Worm (Caenorhabditis elegans) whole organism, L4 larva: ENCODE data around the gene F59E12.15.
A peak's percentile ranks its signal among the peaks of the same experiment; 100 is the strongest.

Source experiments
- D1046.2 ChIP-seq: fragments of 200-800 bp; sonication (Bioruptor generic); IDR thresholded peaks from 2 replicates; pipeline ENCODE4 v1.3.6; 2022; ENCODE audit warnings: missing genetic modification characterization, missing compliant biosample characterization
- F26F4.8 ChIP-seq: fragments of 200-800 bp; sonication (Bioruptor generic); conservative IDR thresholded peaks from 2 replicates; pipeline ENCODE4 v1.3.6; 2022; ENCODE audit warnings: missing genetic modification characterization, missing compliant biosample characterization
- F37D6.2 ChIP-seq: sonication (generic microtip); optimal IDR thresholded peaks from 2 replicates; lab custom pipeline; 2016; ENCODE audit warnings: mild to moderate bottlenecking, missing genetic modification characterization, missing compliant biosample characterization
- F44E2.7 ChIP-seq: fragments of 200-800 bp; sonication (Bioruptor generic); IDR thresholded peaks from 2 replicates; pipeline ENCODE4 v2.1.2; 2022; ENCODE audit warnings: missing genetic modification characterization, missing compliant biosample characterization
- R02D3.7 ChIP-seq: fragments of 150-350 bp; sonication (generic microtip); optimal IDR thresholded peaks from 3 replicates; lab custom pipeline; 2014; ENCODE audit warnings: missing biosample characterization, missing genetic modification characterization
- T26A8.4 ChIP-seq: fragments of 200-800 bp; sonication (Bioruptor generic); IDR thresholded peaks from 2 replicates; pipeline ENCODE4 v1.3.6; 2022; ENCODE audit warnings: missing genetic modification characterization, missing compliant biosample characterization
- Y105C5A.15 ChIP-seq: fragments of 200-800 bp; sonication (Bioruptor generic); IDR thresholded peaks from 2 replicates; pipeline ENCODE4 v1.3.6; 2022; ENCODE audit warnings: missing genetic modification characterization, missing compliant biosample characterization
- Y5F2A.4 ChIP-seq: fragments of 200-800 bp; sonication (Bioruptor generic); optimal IDR thresholded peaks from 2 replicates; lab custom pipeline; 2018; ENCODE audit warnings: mild to moderate bottlenecking, missing genetic modification characterization, missing compliant biosample characterization
- ZK337.2 ChIP-seq: fragments of 200-800 bp; sonication (Bioruptor generic); IDR thresholded peaks from 2 replicates; pipeline ENCODE4 v1.3.6; 2022; ENCODE audit warnings: missing genetic modification reagents, missing genetic modification characterization, missing compliant biosample characterization
- aly-2 ChIP-seq: sonication (generic microtip); optimal IDR thresholded peaks from 2 replicates; lab custom pipeline; 2018; ENCODE audit warnings: missing biosample characterization, missing genetic modification characterization
- ama-1 ChIP-seq: fragments of 150-350 bp; optimal IDR thresholded peaks from 2 replicates; lab custom pipeline; 2014; ENCODE audit warnings: inconsistent platforms, mixed read lengths
- attf-4 ChIP-seq: sonication (generic microtip); optimal IDR thresholded peaks from 3 replicates; lab custom pipeline; 2017; ENCODE audit warnings: missing biosample characterization, missing genetic modification characterization
- ceh-20 ChIP-seq: fragments of 200-800 bp; sonication (Bioruptor generic); IDR thresholded peaks from 2 replicates; pipeline ENCODE4 v1.3.6; 2022; ENCODE audit warnings: missing genetic modification reagents, missing genetic modification characterization, missing compliant biosample characterization
- ceh-62 ChIP-seq: sonication (generic microtip); optimal IDR thresholded peaks from 2 replicates; lab custom pipeline; 2017; ENCODE audit warnings: missing biosample characterization, missing genetic modification characterization
- cey-2 ChIP-seq: sonication (generic microtip); optimal IDR thresholded peaks from 3 replicates; lab custom pipeline; 2017; ENCODE audit warnings: missing genetic modification characterization, mild to moderate bottlenecking, missing compliant biosample characterization, antibody characterized with exemption, borderline replicate concordance; ENCODE audit not compliant: insufficient read depth
- daf-12 ChIP-seq: fragments of 150-350 bp; optimal IDR thresholded peaks from 2 replicates; lab custom pipeline; 2014; ENCODE audit warnings: missing biosample characterization, missing genetic modification reagents, missing genetic modification characterization
- duxl-1 ChIP-seq: sonication (generic microtip); optimal IDR thresholded peaks from 2 replicates; lab custom pipeline; 2016; ENCODE audit warnings: mild to moderate bottlenecking, missing genetic modification characterization, moderate library complexity, missing compliant biosample characterization; ENCODE audit not compliant: poor library complexity
- egl-43 ChIP-seq: fragments of 200-800 bp; sonication (Bioruptor generic); IDR thresholded peaks from 2 replicates; pipeline ENCODE4 v1.3.6; 2022; ENCODE audit warnings: missing genetic modification reagents, missing genetic modification characterization, missing compliant biosample characterization
- fos-1 ChIP-seq: fragments of 150-350 bp; optimal IDR thresholded peaks from 2 replicates; lab custom pipeline; 2014; ENCODE audit warnings: missing biosample characterization, missing genetic modification characterization
- hif-1 ChIP-seq, 2 experiments: sonication (generic microtip); optimal IDR thresholded peaks; 2 replicates each; lab custom pipeline; 2016 to 2017; ENCODE audit warnings: missing compliant biosample characterization in 2 of 2, missing genetic modification characterization in 2 of 2, missing genetic modification reagents in 2 of 2, missing genotype in 2 of 2, mild to moderate bottlenecking in 1 of 2
- hlh-11 ChIP-seq: fragments of 200-800 bp; sonication (Bioruptor generic); optimal IDR thresholded peaks from 2 replicates; lab custom pipeline; 2018; ENCODE audit warnings: mild to moderate bottlenecking, missing genetic modification characterization, missing compliant biosample characterization
- lin-1 ChIP-seq: fragments of 200-800 bp; sonication (Bioruptor generic); IDR thresholded peaks from 2 replicates; pipeline ENCODE4 v1.3.6; 2022; ENCODE audit warnings: missing genetic modification reagents, missing genetic modification characterization, missing compliant biosample characterization
- lin-13 ChIP-seq: fragments of 150-350 bp; optimal IDR thresholded peaks from 2 replicates; lab custom pipeline; 2014; ENCODE audit warnings: missing biosample characterization, missing genetic modification reagents, missing genetic modification characterization
- lin-29 ChIP-seq: fragments of 200-800 bp; sonication (Bioruptor generic); IDR thresholded peaks from 2 replicates; pipeline ENCODE4 v1.3.6; 2022; ENCODE audit warnings: missing genetic modification reagents, missing genetic modification characterization, missing compliant biosample characterization
- lin-39 ChIP-seq: fragments of 150-350 bp; optimal IDR thresholded peaks from 2 replicates; lab custom pipeline; 2014; ENCODE audit warnings: missing biosample characterization, missing genetic modification reagents, missing genetic modification characterization
- lsy-2 ChIP-seq, 2 experiments: fragments of 150-350 bp in 1 of 2; sonication (generic microtip) in 1 of 2; optimal IDR thresholded peaks; 2 replicates each; lab custom pipeline; 2014 to 2017; ENCODE audit warnings: missing biosample characterization in 2 of 2, missing genetic modification characterization in 2 of 2
- madf-9 ChIP-seq: fragments of 200-800 bp; sonication (Bioruptor generic); conservative IDR thresholded peaks from 2 replicates; pipeline ENCODE4 v1.3.6; 2022; ENCODE audit warnings: missing genetic modification reagents, missing genetic modification characterization, missing compliant biosample characterization
- mep-1 ChIP-seq: fragments of 150-350 bp; sonication (generic microtip); optimal IDR thresholded peaks from 3 replicates; lab custom pipeline; 2014; ENCODE audit warnings: missing biosample characterization, missing genetic modification characterization
- mes-2 ChIP-seq: sonication (generic microtip); optimal IDR thresholded peaks from 2 replicates; lab custom pipeline; 2016; ENCODE audit warnings: missing genotype, mild to moderate bottlenecking, missing genetic modification characterization, missing compliant biosample characterization; ENCODE audit not compliant: poor library complexity, severe bottlenecking
- nhr-102 ChIP-seq: sonication (generic microtip); optimal IDR thresholded peaks from 2 replicates; lab custom pipeline; 2016; ENCODE audit warnings: mild to moderate bottlenecking, missing genetic modification characterization, moderate library complexity, missing compliant biosample characterization
- nhr-11 ChIP-seq: fragments of 150-350 bp; optimal IDR thresholded peaks from 2 replicates; lab custom pipeline; 2014; ENCODE audit warnings: missing biosample characterization, missing genetic modification characterization
- nhr-237 ChIP-seq: sonication (generic microtip); optimal IDR thresholded peaks from 2 replicates; lab custom pipeline; 2017; ENCODE audit warnings: missing biosample characterization, missing genetic modification characterization
- nhr-28 ChIP-seq: fragments of 150-350 bp; optimal IDR thresholded peaks from 2 replicates; lab custom pipeline; 2014; ENCODE audit warnings: missing biosample characterization, missing genetic modification characterization
- nhr-41 ChIP-seq: fragments of 200-800 bp; sonication (Bioruptor generic); IDR thresholded peaks from 2 replicates; pipeline ENCODE4 v1.3.6; 2022; ENCODE audit warnings: missing genetic modification reagents, missing genetic modification characterization, missing compliant biosample characterization
- nhr-42 ChIP-seq: fragments of 200-800 bp; sonication (Bioruptor generic); IDR thresholded peaks from 2 replicates; pipeline ENCODE4 v1.3.6; 2022; ENCODE audit warnings: missing genetic modification characterization, missing compliant biosample characterization
- nhr-48 ChIP-seq: sonication (generic microtip); optimal IDR thresholded peaks from 2 replicates; lab custom pipeline; 2016; ENCODE audit warnings: mild to moderate bottlenecking, missing genetic modification characterization, missing compliant biosample characterization
- nhr-6 ChIP-seq: fragments of 150-350 bp; optimal IDR thresholded peaks from 2 replicates; lab custom pipeline; 2014; ENCODE audit warnings: missing biosample characterization, missing genetic modification characterization
- nhr-77 ChIP-seq: fragments of 150-350 bp; optimal IDR thresholded peaks from 2 replicates; lab custom pipeline; 2014; ENCODE audit warnings: missing biosample characterization, missing genetic modification characterization
- pha-4 ChIP-seq, 2 experiments: fragments of 150-350 bp in 1 of 2; fragments of 200-800 bp in 1 of 2; sonication (Bioruptor generic) in 1 of 2; IDR thresholded peaks in 1 of 2; optimal IDR thresholded peaks in 1 of 2; 2 replicates each; pipeline versions ENCODE4 v1.3.6 to Lab custom; 2014 to 2022; ENCODE audit warnings: missing genetic modification characterization in 2 of 2, missing genetic modification reagents in 2 of 2, missing biosample characterization in 1 of 2, missing compliant biosample characterization in 1 of 2
- php-3 ChIP-seq: fragments of 200-800 bp; sonication (Bioruptor generic); IDR thresholded peaks from 2 replicates; pipeline ENCODE4 v1.3.6; 2022; ENCODE audit warnings: missing genetic modification reagents, missing genetic modification characterization, missing compliant biosample characterization
- saeg-2 ChIP-seq: fragments of 200-800 bp; sonication (Bioruptor generic); IDR thresholded peaks from 2 replicates; pipeline ENCODE4 v1.3.6; 2022; ENCODE audit warnings: missing genetic modification reagents, missing genetic modification characterization, missing compliant biosample characterization
- sdz-12 ChIP-seq: fragments of 200-800 bp; sonication (Bioruptor generic); optimal IDR thresholded peaks from 2 replicates; lab custom pipeline; 2018; ENCODE audit warnings: mild to moderate bottlenecking, missing genetic modification characterization, missing compliant biosample characterization
- set-16 ChIP-seq: fragments of 200-800 bp; sonication (Bioruptor generic); IDR thresholded peaks from 2 replicates; pipeline ENCODE4 v1.3.6; 2022; ENCODE audit warnings: missing genetic modification reagents, missing genetic modification characterization, missing compliant biosample characterization
- skn-1 ChIP-seq: fragments of 150-350 bp; optimal IDR thresholded peaks from 2 replicates; lab custom pipeline; 2014; ENCODE audit warnings: missing biosample characterization, missing genetic modification characterization
- snpc-4 ChIP-seq: fragments of 150-350 bp; optimal IDR thresholded peaks from 2 replicates; lab custom pipeline; 2014; ENCODE audit warnings: missing biosample characterization, missing genetic modification characterization
- spr-1 ChIP-seq: sonication (generic microtip); optimal IDR thresholded peaks from 2 replicates; lab custom pipeline; 2016; ENCODE audit warnings: mild to moderate bottlenecking, missing genetic modification characterization, missing compliant biosample characterization
- tag-97 ChIP-seq: fragments of 200-800 bp; sonication (Bioruptor generic); IDR thresholded peaks from 2 replicates; pipeline ENCODE4 v1.3.6; 2022; ENCODE audit warnings: missing genetic modification characterization, missing compliant biosample characterization
- unc-62 ChIP-seq, 3 experiments: fragments of 150-350 bp in 1 of 3; sonication (generic microtip); optimal IDR thresholded peaks in 2 of 3; peaks in 1 of 3; 1 replicate in 1 of 3; 2 replicates in 2 of 3; lab custom pipeline; 2014 to 2017; ENCODE audit warnings: missing biosample characterization in 3 of 3, missing genetic modification characterization in 3 of 3, missing genetic modification reagents in 3 of 3, missing genotype in 1 of 3
- zag-1 ChIP-seq: fragments of 150-350 bp; optimal IDR thresholded peaks from 2 replicates; lab custom pipeline; 2014; ENCODE audit warnings: missing biosample characterization, missing genetic modification characterization
- zfp-2 ChIP-seq: sonication (generic microtip); optimal IDR thresholded peaks from 2 replicates; lab custom pipeline; 2016; ENCODE audit warnings: mild to moderate bottlenecking, missing genetic modification characterization, missing compliant biosample characterization

The F59E12.15 gene

ce11 chrII:5577060-5577459 lies 51.1 kb downstream of the F59E12.15 start (continued):
- TF ChIP-seq skn-1 (tag; lab: Kevin White, UChicago), result no peak
- no peak for TF ChIP-seq nhr-6 (tag; lab: Kevin White, UChicago)
- no peak for TF ChIP-seq set-16
- no peak for TF ChIP-seq mep-1
- TF ChIP-seq Y5F2A.4 (GFP tag; lab: Kevin White, UChicago), result peak; percentile 34
- TF ChIP-seq saeg-2 (GFP tag; lab: Robert Waterston, UW), result no peak
- no peak for TF ChIP-seq nhr-41
- no peak for TF ChIP-seq tag-97 (GFP tag; lab: Robert Waterston, UW)
- no peak for TF ChIP-seq daf-12 (tag; lab: Kevin White, UChicago)
- TF ChIP-seq nhr-42 (GFP tag; lab: Robert Waterston, UW), result 0 out of 2 replicates have a peak, but pooled peaks have one; percentile 44
- TF ChIP-seq mes-2 (tag; lab: Kevin White, UChicago), result peak; percentile 71
- peak; percentile 73 for TF ChIP-seq pha-4 (GFP tag; IDR thresholded peaks at IDR 0.05; lab: Robert Waterston, UW)
- TF ChIP-seq pha-4 (tag; optimal IDR thresholded peaks at IDR 0.05; lab: Kevin White, UChicago), result no peak
- TF ChIP-seq aly-2 (tag; lab: Kevin White, UChicago), result no peak
- TF ChIP-seq nhr-28 (tag; lab: Kevin White, UChicago), result peak; percentile 18
- TF ChIP-seq R02D3.7 (tag; lab: Kevin White, UChicago), result no peak
- peak; percentile 50; the same call in 1 of the 2 replicates for TF ChIP-seq T26A8.4 (GFP tag; lab: Robert Waterston, UW)
- TF ChIP-seq egl-43 (GFP tag; lab: Robert Waterston, UW), result peak; percentile 90
- no peak for TF ChIP-seq fos-1 (tag; lab: Kevin White, UChicago)
- TF ChIP-seq duxl-1 (tag; lab: Kevin White, UChicago), result peak; percentile 41
- no peak for TF ChIP-seq ZK337.2 (GFP tag; lab: Robert Waterston, UW)
- peak; percentile 83 for TF ChIP-seq Y105C5A.15
- no peak for TF ChIP-seq lin-1
- TF ChIP-seq lin-29, result no peak
- TF ChIP-seq nhr-11 (tag; lab: Kevin White, UChicago), result no peak
- TF ChIP-seq nhr-102 (tag; lab: Kevin White, UChicago), result peak; percentile 56
- peak in 1 of 2 experiments; percentile 81 for TF ChIP-seq unc-62 (GFP tag; optimal IDR thresholded peaks at IDR 0.05 in 1 of 2; lab: Kevin White, UChicago)
- TF ChIP-seq unc-62 (tag; optimal IDR thresholded peaks at IDR 0.05; lab: Kevin White, UChicago), result no peak
- TF ChIP-seq hlh-11, result peak; percentile 46
- TF ChIP-seq attf-4 (tag; lab: Kevin White, UChicago), result no peak
- no peak for TF ChIP-seq F26F4.8 (GFP tag; lab: Robert Waterston, UW)
- no peak for TF ChIP-seq ceh-62
- no peak for TF ChIP-seq sdz-12
- TF ChIP-seq cey-2 (tag; lab: Kevin White, UChicago), result no peak
- 0 out of 2 replicates have a peak, but pooled peaks have one; percentile 64 for TF ChIP-seq F44E2.7 (GFP tag; lab: Robert Waterston, UW)
- TF ChIP-seq zag-1 (tag; lab: Kevin White, UChicago), result no peak
- TF ChIP-seq php-3, result peak; percentile 57; the same call in 1 of the 2 replicates
- TF ChIP-seq ama-1 (lab: Kevin White, UChicago), result no peak
- peak; percentile 19 for TF ChIP-seq nhr-77 (tag; lab: Kevin White, UChicago)
- TF ChIP-seq lin-39 (tag; lab: Kevin White, UChicago), result no peak
- TF ChIP-seq lin-13 (GFP tag; lab: Kevin White, UChicago), result no peak
- TF ChIP-seq F37D6.2 (tag; lab: Kevin White, UChicago), result peak; percentile 17
- TF ChIP-seq lsy-2 (tag; optimal IDR thresholded peaks at IDR 0.05; lab: Kevin White, UChicago), result no peak
- peak; percentile 46; the same call in 1 of the 2 replicates for TF ChIP-seq ceh-20 (GFP tag; lab: Robert Waterston, UW)
- peak in 1 of 2 experiments; percentile 6 for TF ChIP-seq hif-1 (tag; optimal IDR thresholded peaks at IDR 0.05; lab: Kevin White, UChicago)
- TF ChIP-seq nhr-48, result no peak
- peak; percentile 11 for TF ChIP-seq spr-1 (tag; lab: Kevin White, UChicago)
- peak; percentile 55; the same call in 1 of the 2 replicates for TF ChIP-seq madf-9
- TF ChIP-seq zfp-2 (tag; lab: Kevin White, UChicago), result no peak
- no peak for TF ChIP-seq nhr-237 (tag; lab: Kevin White, UChicago)
- no peak for TF ChIP-seq snpc-4 (tag; lab: Kevin White, UChicago)
- TF ChIP-seq D1046.2 (GFP tag; lab: Robert Waterston, UW), result 0 out of 2 replicates have a peak, but pooled peaks have one; percentile 53
